Worm (Caenorhabditis elegans) whole organism, L4 larva: Measurements from ENCODE around the gene F18E3.10.
A peak's percentile ranks its signal among the peaks of the same experiment; 100 is the strongest.

ENCODE experiments used
- F49E8.2 ChIP-seq: sonication (generic microtip); optimal IDR thresholded peaks from 2 replicates; lab custom pipeline; 2016; ENCODE audit warnings: missing compliant biosample characterization, mild to moderate bottlenecking, missing genetic modification characterization, borderline replicate concordance
- Y105C5A.15 ChIP-seq: fragments of 200-800 bp; sonication (Bioruptor generic); IDR thresholded peaks from 2 replicates; pipeline ENCODE4 v1.3.6; 2022; ENCODE audit warnings: missing genetic modification characterization, missing compliant biosample characterization
- Y5F2A.4 ChIP-seq: fragments of 200-800 bp; sonication (Bioruptor generic); optimal IDR thresholded peaks from 2 replicates; lab custom pipeline; 2018; ENCODE audit warnings: mild to moderate bottlenecking, missing genetic modification characterization, missing compliant biosample characterization
- ZK337.2 ChIP-seq: fragments of 200-800 bp; sonication (Bioruptor generic); IDR thresholded peaks from 2 replicates; pipeline ENCODE4 v1.3.6; 2022; ENCODE audit warnings: missing genetic modification reagents, missing genetic modification characterization, missing compliant biosample characterization
- ZK546.5 ChIP-seq, 2 experiments: sonication (generic microtip); optimal IDR thresholded peaks; 2 replicates each; lab custom pipeline; 2017; ENCODE audit warnings: missing biosample characterization in 2 of 2, missing genetic modification characterization in 2 of 2
- ceh-28 ChIP-seq: fragments of 150-350 bp; optimal IDR thresholded peaks from 2 replicates; lab custom pipeline; 2014; ENCODE audit warnings: missing biosample characterization, missing genetic modification reagents, missing genetic modification characterization
- ceh-32 ChIP-seq: sonication (generic microtip); optimal IDR thresholded peaks from 2 replicates; lab custom pipeline; 2016; ENCODE audit warnings: mild to moderate bottlenecking, missing genetic modification characterization, missing compliant biosample characterization; ENCODE audit not compliant: poor library complexity
- ceh-44 ChIP-seq: fragments of 200-800 bp; sonication (Bioruptor generic); IDR thresholded peaks from 2 replicates; pipeline ENCODE4 v1.3.6; 2022; ENCODE audit warnings: missing genetic modification reagents, missing genetic modification characterization, missing compliant biosample characterization
- daf-19 ChIP-seq: fragments of 200-800 bp; sonication (Bioruptor generic); conservative IDR thresholded peaks from 2 replicates; pipeline ENCODE4 v1.3.6; 2022; ENCODE audit warnings: missing genetic modification characterization, missing compliant biosample characterization
- dmd-8 ChIP-seq: fragments of 200-800 bp; sonication (Bioruptor generic); IDR thresholded peaks from 2 replicates; pipeline ENCODE4 v1.3.6; 2022; ENCODE audit warnings: missing genetic modification characterization, missing compliant biosample characterization
- dmd-9 ChIP-seq: fragments of 200-800 bp; sonication (Bioruptor generic); IDR thresholded peaks from 2 replicates; pipeline ENCODE4 v1.3.6; 2022; ENCODE audit warnings: missing genetic modification reagents, missing genetic modification characterization, missing compliant biosample characterization
- dpl-1 ChIP-seq: fragments of 150-350 bp; optimal IDR thresholded peaks from 2 replicates; lab custom pipeline; 2014; ENCODE audit warnings: missing biosample characterization, missing genetic modification reagents, missing genetic modification characterization
- duxl-1 ChIP-seq: sonication (generic microtip); optimal IDR thresholded peaks from 2 replicates; lab custom pipeline; 2016; ENCODE audit warnings: mild to moderate bottlenecking, missing genetic modification characterization, moderate library complexity, missing compliant biosample characterization; ENCODE audit not compliant: poor library complexity
- hlh-11 ChIP-seq: fragments of 200-800 bp; sonication (Bioruptor generic); optimal IDR thresholded peaks from 2 replicates; lab custom pipeline; 2018; ENCODE audit warnings: mild to moderate bottlenecking, missing genetic modification characterization, missing compliant biosample characterization
- hlh-30 ChIP-seq: sonication (generic microtip); optimal IDR thresholded peaks from 2 replicates; lab custom pipeline; 2017; ENCODE audit warnings: antibody characterized with exemption, mild to moderate bottlenecking, missing genetic modification characterization, missing compliant biosample characterization; ENCODE audit not compliant: insufficient read depth
- hmg-1.1 ChIP-seq: fragments of 200-800 bp; sonication (Bioruptor generic); IDR thresholded peaks from 2 replicates; pipeline ENCODE4 v1.3.6; 2022; ENCODE audit warnings: missing genetic modification reagents, missing genetic modification characterization, missing compliant biosample characterization
- lin-13 ChIP-seq: fragments of 150-350 bp; optimal IDR thresholded peaks from 2 replicates; lab custom pipeline; 2014; ENCODE audit warnings: missing biosample characterization, missing genetic modification reagents, missing genetic modification characterization
- lin-29 ChIP-seq: fragments of 200-800 bp; sonication (Bioruptor generic); IDR thresholded peaks from 2 replicates; pipeline ENCODE4 v1.3.6; 2022; ENCODE audit warnings: missing genetic modification reagents, missing genetic modification characterization, missing compliant biosample characterization
- lin-38 ChIP-seq: fragments of 200-800 bp; sonication (Bioruptor generic); IDR thresholded peaks from 2 replicates; pipeline ENCODE4 v1.3.6; 2022; ENCODE audit warnings: missing genetic modification reagents, missing genetic modification characterization, missing compliant biosample characterization
- lin-39 ChIP-seq: fragments of 150-350 bp; optimal IDR thresholded peaks from 2 replicates; lab custom pipeline; 2014; ENCODE audit warnings: missing biosample characterization, missing genetic modification reagents, missing genetic modification characterization
- lir-3 ChIP-seq: sonication (generic microtip); optimal IDR thresholded peaks from 2 replicates; lab custom pipeline; 2016; ENCODE audit warnings: mild to moderate bottlenecking, missing genetic modification characterization, missing compliant biosample characterization
- mdl-1 ChIP-seq, 2 experiments: fragments of 150-350 bp in 1 of 2; sonication (generic microtip) in 1 of 2; optimal IDR thresholded peaks; 2 replicates each; lab custom pipeline; 2014 to 2017; ENCODE audit warnings: missing biosample characterization in 2 of 2, missing genetic modification characterization in 2 of 2
- mes-2 ChIP-seq: sonication (generic microtip); optimal IDR thresholded peaks from 2 replicates; lab custom pipeline; 2016; ENCODE audit warnings: missing genotype, mild to moderate bottlenecking, missing genetic modification characterization, missing compliant biosample characterization; ENCODE audit not compliant: poor library complexity, severe bottlenecking
- nhr-10 ChIP-seq: fragments of 150-350 bp; optimal IDR thresholded peaks from 2 replicates; lab custom pipeline; 2014; ENCODE audit warnings: missing biosample characterization, missing genetic modification characterization
- nhr-102 ChIP-seq: sonication (generic microtip); optimal IDR thresholded peaks from 2 replicates; lab custom pipeline; 2016; ENCODE audit warnings: mild to moderate bottlenecking, missing genetic modification characterization, moderate library complexity, missing compliant biosample characterization
- nhr-28 ChIP-seq: fragments of 150-350 bp; optimal IDR thresholded peaks from 2 replicates; lab custom pipeline; 2014; ENCODE audit warnings: missing biosample characterization, missing genetic modification characterization
- nhr-42 ChIP-seq: fragments of 200-800 bp; sonication (Bioruptor generic); IDR thresholded peaks from 2 replicates; pipeline ENCODE4 v1.3.6; 2022; ENCODE audit warnings: missing genetic modification characterization, missing compliant biosample characterization
- nhr-6 ChIP-seq: fragments of 150-350 bp; optimal IDR thresholded peaks from 2 replicates; lab custom pipeline; 2014; ENCODE audit warnings: missing biosample characterization, missing genetic modification characterization
- nhr-76 ChIP-seq: fragments of 150-350 bp; optimal IDR thresholded peaks from 2 replicates; lab custom pipeline; 2014; ENCODE audit warnings: missing biosample characterization, missing genetic modification characterization
- pha-4 ChIP-seq, 2 experiments: fragments of 150-350 bp in 1 of 2; fragments of 200-800 bp in 1 of 2; sonication (Bioruptor generic) in 1 of 2; IDR thresholded peaks in 1 of 2; optimal IDR thresholded peaks in 1 of 2; 2 replicates each; pipeline versions ENCODE4 v1.3.6 to Lab custom; 2014 to 2022; ENCODE audit warnings: missing genetic modification characterization in 2 of 2, missing genetic modification reagents in 2 of 2, missing biosample characterization in 1 of 2, missing compliant biosample characterization in 1 of 2
- pqm-1 ChIP-seq: sonication (generic microtip); optimal IDR thresholded peaks from 2 replicates; lab custom pipeline; 2017; ENCODE audit warnings: missing biosample characterization, missing genetic modification characterization
- rbr-2 ChIP-seq: sonication (generic microtip); optimal IDR thresholded peaks from 2 replicates; lab custom pipeline; 2016; ENCODE audit warnings: missing genotype, missing genetic modification characterization, missing compliant biosample characterization
- sdz-12 ChIP-seq: fragments of 200-800 bp; sonication (Bioruptor generic); optimal IDR thresholded peaks from 2 replicates; lab custom pipeline; 2018; ENCODE audit warnings: mild to moderate bottlenecking, missing genetic modification characterization, missing compliant biosample characterization
- spr-1 ChIP-seq: sonication (generic microtip); optimal IDR thresholded peaks from 2 replicates; lab custom pipeline; 2016; ENCODE audit warnings: mild to moderate bottlenecking, missing genetic modification characterization, missing compliant biosample characterization
- spr-3 ChIP-seq: fragments of 200-800 bp; sonication (Bioruptor generic); optimal IDR thresholded peaks from 2 replicates; lab custom pipeline; 2018; ENCODE audit warnings: mild to moderate bottlenecking, missing genetic modification characterization, missing compliant biosample characterization
- tag-97 ChIP-seq: fragments of 200-800 bp; sonication (Bioruptor generic); IDR thresholded peaks from 2 replicates; pipeline ENCODE4 v1.3.6; 2022; ENCODE audit warnings: missing genetic modification characterization, missing compliant biosample characterization
- unc-130 ChIP-seq: sonication (generic microtip); optimal IDR thresholded peaks from 2 replicates; lab custom pipeline; 2016; ENCODE audit warnings: missing genetic modification reagents, missing genetic modification characterization, missing compliant biosample characterization
- unc-62 ChIP-seq, 3 experiments: fragments of 150-350 bp in 1 of 3; sonication (generic microtip); optimal IDR thresholded peaks in 2 of 3; peaks in 1 of 3; 1 replicate in 1 of 3; 2 replicates in 2 of 3; lab custom pipeline; 2014 to 2017; ENCODE audit warnings: missing biosample characterization in 3 of 3, missing genetic modification characterization in 3 of 3, missing genetic modification reagents in 3 of 3, missing genotype in 1 of 3
- zag-1 ChIP-seq: fragments of 150-350 bp; optimal IDR thresholded peaks from 2 replicates; lab custom pipeline; 2014; ENCODE audit warnings: missing biosample characterization, missing genetic modification characterization

The F18E3.10 gene

ce11 chrV:7424336-7424735, at the start of gene F18E3.10:
Gene F18E3.10 (minus strand): TSS chrV:7424436.
- TF ChIP-seq sdz-12 (no peak), unc-62 (GFP tag; optimal IDR thresholded peaks at IDR 0.05 in 1 of 2; lab: Kevin White, UChicago) (peak in 1 of 2 experiments; percentile 74), unc-62 (tag; optimal IDR thresholded peaks at IDR 0.05; lab: Kevin White, UChicago) (no peak)

ce11 chrV:7472815-7473214, 48.6 kb upstream of the F18E3.10 start, which contains the start of gene str-28:
Gene str-28 (minus strand): TSS chrV:7472915.
- TF ChIP-seq hmg-1.1 (GFP tag; lab: Robert Waterston, UW) (no peak), daf-19 (no peak), tag-97 (GFP tag; lab: Robert Waterston, UW) (no peak), lin-13 (no peak), spr-3 (GFP tag; lab: Kevin White, UChicago) (no peak), F49E8.2 (tag; lab: Kevin White, UChicago) (no peak)

- TF ChIP-seq unc-130 (GFP tag; lab: Kevin White, UChicago) (peak; percentile 52), lin-29 (GFP tag; lab: Robert Waterston, UW) (no peak), daf-19 (no peak), ZK546.5 (tag; optimal IDR thresholded peaks at IDR 0.05; lab: Kevin White, UChicago) (no peak), hlh-30 (tag; lab: Kevin White, UChicago) (peak; percentile 63), nhr-6 (tag; lab: Kevin White, UChicago) (peak; percentile 70), rbr-2 (peak; percentile 53), ceh-28 (tag; lab: Kevin White, UChicago) (no peak), mes-2 (tag; lab: Kevin White, UChicago) (peak; percentile 95), hmg-1.1 (GFP tag; lab: Robert Waterston, UW) (peak; percentile 61; the same call in 1 of the 2 replicates), nhr-10 (tag; lab: Kevin White, UChicago) (no peak), zag-1 (tag; lab: Kevin White, UChicago) (no peak), ZK337.2 (GFP tag; lab: Robert Waterston, UW) (0 out of 2 replicates have a peak, but pooled peaks have one; percentile 10), nhr-102 (tag; lab: Kevin White, UChicago) (peak; percentile 26), spr-1 (tag; lab: Kevin White, UChicago) (no peak), dmd-8 (GFP tag; lab: Robert Waterston, UW) (no peak), hlh-11 (tag; lab: Kevin White, UChicago) (no peak), mdl-1 (tag; optimal IDR thresholded peaks at IDR 0.05; lab: Kevin White, UChicago) (peak in 1 of 2 experiments; percentile 81), dmd-9 (peak; percentile 75; the same call in 1 of the 2 replicates), duxl-1 (tag; lab: Kevin White, UChicago) (no peak), ceh-44 (GFP tag; lab: Robert Waterston, UW) (peak; percentile 17; the same call in 1 of the 2 replicates), lin-39 (tag; lab: Kevin White, UChicago) (no peak), Y105C5A.15 (GFP tag; lab: Robert Waterston, UW) (no peak), lir-3 (tag; lab: Kevin White, UChicago) (no peak), pqm-1 (tag; lab: Kevin White, UChicago) (peak; percentile 48), nhr-42 (GFP tag; lab: Robert Waterston, UW) (no peak), unc-62 (GFP tag; optimal IDR thresholded peaks at IDR 0.05 in 1 of 2; lab: Kevin White, UChicago) (peak in 1 of 2 experiments; percentile 93), unc-62 (tag; optimal IDR thresholded peaks at IDR 0.05; lab: Kevin White, UChicago) (no peak), nhr-76 (tag; lab: Kevin White, UChicago) (no peak), lin-38 (no peak), dpl-1 (GFP tag; lab: Kevin White, UChicago) (peak; percentile 62), Y5F2A.4 (GFP tag; lab: Kevin White, UChicago) (no peak), nhr-28 (tag; lab: Kevin White, UChicago) (peak; percentile 59), ceh-32 (tag; lab: Kevin White, UChicago) (no peak), pha-4 (GFP tag; IDR thresholded peaks at IDR 0.05; lab: Robert Waterston, UW) (no peak), pha-4 (tag; optimal IDR thresholded peaks at IDR 0.05; lab: Kevin White, UChicago) (peak; percentile 31)
Observed at ce11 chrV:7465509-7465908, 41.3 kb upstream of the F18E3.10 start, which contains the start of gene F25E5.1. Gene F25E5.1 (plus strand): TSS chrV:7465884.
